Worm (Caenorhabditis elegans): Measurements from ENCODE around the gene srh-75.

- TF ChIP-seq ama-1 (optimal IDR thresholded peaks at IDR 0.05), result no peak
- TF ChIP-seq ama-1 (GFP tag; optimal IDR thresholded peaks at IDR 0.05), result no peak
- no peak for TF ChIP-seq hmg-1.2 (GFP tag; IDR thresholded peaks at IDR 0.05)
- TF ChIP-seq Y95B8A.8 (GFP tag; IDR thresholded peaks at IDR 0.05), result no peak
- no peak for TF ChIP-seq nfya-1 (tag; optimal IDR thresholded peaks at IDR 0.05; ENCODE audit: borderline replicate concordance, insufficient read depth)
- no peak for TF ChIP-seq sdz-38 (tag; optimal IDR thresholded peaks at IDR 0.05)
- TF ChIP-seq snpc-4 (GFP tag; optimal IDR thresholded peaks at IDR 0.05), result no peak
- TF ChIP-seq snpc-4 (tag; optimal IDR thresholded peaks at IDR 0.05), result no peak
These were observed 29.2 kb downstream of the srh-75 start for ce11 chrV:11027740-11028139.
